Fruit fly (Drosophila melanogaster): ENCODE measurements around the gene CG5194.

The CG5194 gene

DNA sequence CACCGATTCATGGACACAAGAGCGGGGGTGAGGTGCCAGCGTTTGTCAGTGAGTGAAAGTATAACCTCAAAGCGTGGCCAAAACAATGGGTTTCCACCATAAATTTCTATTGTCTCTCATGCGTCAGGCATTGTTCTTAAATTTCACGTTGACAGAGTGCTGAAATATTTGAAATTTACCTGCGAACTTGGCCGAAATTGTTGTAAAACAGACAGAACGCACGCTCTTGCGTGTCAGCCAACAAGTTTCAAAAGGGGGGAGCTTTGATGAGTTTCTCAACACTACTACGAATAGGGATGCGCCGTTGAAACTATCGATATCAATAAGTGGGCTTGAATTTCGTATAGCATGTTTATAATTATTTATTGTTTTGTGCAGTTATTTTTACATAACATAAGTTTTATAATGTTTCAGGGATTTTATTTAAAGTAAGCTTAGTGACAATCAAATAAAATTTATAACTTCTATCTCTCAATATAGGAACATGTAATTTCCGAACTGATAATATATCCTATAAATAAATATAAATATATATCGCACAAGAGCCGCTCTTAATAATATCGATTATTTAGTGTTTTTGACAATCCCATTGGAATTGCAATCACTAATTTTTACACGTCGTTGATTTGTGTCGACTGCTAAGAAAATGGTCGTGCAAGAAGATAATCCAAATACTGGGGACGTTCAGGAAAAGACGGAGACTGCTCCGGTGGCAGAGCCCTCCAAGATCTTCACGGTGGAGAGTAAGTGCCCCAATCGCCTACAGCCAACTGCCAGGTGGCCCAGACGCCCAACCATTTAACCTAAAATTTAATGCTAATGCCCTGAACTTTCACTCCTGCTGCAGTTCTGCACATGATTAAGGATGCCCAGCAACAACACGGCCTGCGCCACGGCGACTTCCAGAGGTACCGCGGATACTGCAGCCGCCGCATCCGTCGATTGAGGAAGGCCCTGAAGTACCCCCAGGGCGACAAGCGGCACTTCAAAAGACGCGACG is 34.9 kb downstream of the CG5194 start, which contains the start of the genes pix and Srp68 (continued):
- TF ChIP-seq CG2199 (GFP tag; IDR thresholded peaks at IDR 0.05) (no peak), peb (GFP tag; IDR thresholded peaks at IDR 0.05) (no peak), CG10147 (GFP tag; optimal IDR thresholded peaks at IDR 0.05) (peak; percentile 63), so (GFP tag; IDR thresholded peaks at IDR 0.05) (no peak), CG10274 (GFP tag; optimal IDR thresholded peaks at IDR 0.05) (no peak), ac (GFP tag; optimal IDR thresholded peaks at IDR 0.05) (no peak), Fer2 (tag; optimal IDR thresholded peaks at IDR 0.05) (peak; percentile 59), tll (GFP tag; optimal IDR thresholded peaks at IDR 0.05) (no peak), CG14965 (GFP tag; optimal IDR thresholded peaks at IDR 0.05; ENCODE audit: borderline replicate concordance) (no peak), CG9797 (GFP tag; optimal IDR thresholded peaks at IDR 0.05) (peak; percentile 30), tap (tag; optimal IDR thresholded peaks at IDR 0.05) (no peak), psq (GFP tag; optimal IDR thresholded peaks at IDR 0.05) (peak; percentile 3), D19B (GFP tag; optimal IDR thresholded peaks at IDR 0.05) (no peak), CG14050 (GFP tag; IDR thresholded peaks at IDR 0.05) (no peak), CG4328 (GFP tag; optimal IDR thresholded peaks at IDR 0.05) (peak; percentile 64), Dp (GFP tag; optimal IDR thresholded peaks at IDR 0.05) (peak; percentile 23), trem (tag; optimal IDR thresholded peaks at IDR 0.05) (peak; percentile 85), Ets65A (GFP tag) (peak; percentile 92), Dip3 (GFP tag; optimal IDR thresholded peaks at IDR 0.05) (peak; percentile 49), cas (GFP tag; IDR thresholded peaks at IDR 0.05) (no peak), bcd (GFP tag; optimal IDR thresholded peaks at IDR 0.05) (peak; percentile 51), CG7928 (GFP tag; optimal IDR thresholded peaks at IDR 0.05) (peak; percentile 18), ewg (GFP tag; optimal IDR thresholded peaks at IDR 0.05) (peak; percentile 63), Spps (tag; optimal IDR thresholded peaks at IDR 0.05) (peak; percentile 13), slp2 (GFP tag; optimal IDR thresholded peaks at IDR 0.05) (peak; percentile 28), Hand (GFP tag; optimal IDR thresholded peaks at IDR 0.05) (no peak), Taf1 (GFP tag; IDR thresholded peaks at IDR 0.05) (no peak), Sin3A (optimal IDR thresholded peaks at IDR 0.05) (peak; percentile 42), CG13296 (GFP tag; optimal IDR thresholded peaks at IDR 0.05) (no peak), ara (GFP tag; IDR thresholded peaks at IDR 0.05) (no peak), CG18599 (GFP tag; optimal IDR thresholded peaks at IDR 0.05) (no peak), NC2α (GFP tag; optimal IDR thresholded peaks at IDR 0.05) (no peak), h (optimal IDR thresholded peaks at IDR 0.05) (no peak), toy (GFP tag; IDR thresholded peaks at IDR 0.05) (no peak), CG10431 (GFP tag; optimal IDR thresholded peaks at IDR 0.05) (peak; percentile 43), Atf3 (GFP tag; optimal IDR thresholded peaks at IDR 0.05) (no peak), MBD-R2 (GFP tag; IDR thresholded peaks at IDR 0.05) (peak; percentile 72), jing (GFP tag; optimal IDR thresholded peaks at IDR 0.05) (no peak), lola (GFP tag; optimal IDR thresholded peaks at IDR 0.05) (peak in 1 of 3 experiments; percentile 75), Ptx1 (GFP tag; IDR thresholded peaks at IDR 0.05) (peak; percentile 65), CHES-1-like (GFP tag; optimal IDR thresholded peaks at IDR 0.05) (peak; percentile 45), sob (GFP tag; IDR thresholded peaks at IDR 0.05) (peak; percentile 66), slbo (GFP tag; IDR thresholded peaks at IDR 0.05) (peak; percentile 65; the same call in 1 of the 2 replicates), CG1832 (GFP tag; optimal IDR thresholded peaks at IDR 0.05) (no peak), E2f1 (GFP tag; IDR thresholded peaks at IDR 0.05) (no peak), CG9609 (GFP tag; optimal IDR thresholded peaks at IDR 0.05) (peak; percentile 33), CG9727 (GFP tag; optimal IDR thresholded peaks at IDR 0.05) (peak; percentile 79), Xbp1 (GFP tag; optimal IDR thresholded peaks at IDR 0.05) (peak; percentile 72), ken (GFP tag; IDR thresholded peaks at IDR 0.05) (0 out of 3 replicates have a peak, but pooled peaks have one; percentile 48)

Measured in whole organism, embryonic.